Worm (Caenorhabditis elegans) whole organism, young adult: ENCODE data around the gene Y49F6B.8.

ENCODE experiments used
- B0019.2 ChIP-seq: fragments of 200-800 bp; sonication (Bioruptor generic); conservative IDR thresholded peaks from 2 replicates; pipeline ENCODE4 v1.3.6; 2022; ENCODE audit warnings: missing genetic modification reagents, missing genetic modification characterization, missing compliant biosample characterization
- C17E4.6 ChIP-seq: fragments of 200-800 bp; sonication (Bioruptor generic); IDR thresholded peaks from 2 replicates; pipeline ENCODE4 v1.3.6; 2022; ENCODE audit warnings: missing genetic modification reagents, missing genetic modification characterization, missing compliant biosample characterization
- F22D6.2 ChIP-seq: sonication (generic microtip); optimal IDR thresholded peaks from 2 replicates; lab custom pipeline; 2016; ENCODE audit warnings: mild to moderate bottlenecking, missing genetic modification characterization, missing compliant biosample characterization
- F49E8.2 ChIP-seq: sonication (generic microtip); optimal IDR thresholded peaks from 3 replicates; lab custom pipeline; 2017; ENCODE audit warnings: missing genetic modification characterization, mild to moderate bottlenecking, missing compliant biosample characterization, antibody characterized with exemption, moderate library complexity; ENCODE audit not compliant: insufficient read depth
- F52B5.7 ChIP-seq: sonication (generic microtip); optimal IDR thresholded peaks from 2 replicates; lab custom pipeline; 2016; ENCODE audit warnings: mild to moderate bottlenecking, missing genetic modification characterization, missing compliant biosample characterization
- F55B11.4 ChIP-seq: sonication (generic microtip); optimal IDR thresholded peaks from 2 replicates; lab custom pipeline; 2016; ENCODE audit warnings: missing compliant biosample characterization, missing genetic modification characterization, borderline replicate concordance; ENCODE audit not compliant: insufficient read depth
- Y95B8A.8 ChIP-seq: fragments of 200-800 bp; sonication (Bioruptor generic); IDR thresholded peaks from 2 replicates; pipeline ENCODE4 v1.3.6; 2022; ENCODE audit warnings: missing genetic modification reagents, missing genetic modification characterization, missing compliant biosample characterization
- athp-1 ChIP-seq: sonication (generic microtip); optimal IDR thresholded peaks from 2 replicates; lab custom pipeline; 2017; ENCODE audit warnings: mild to moderate bottlenecking, missing genetic modification characterization, missing compliant biosample characterization
- attf-5 ChIP-seq: fragments of 200-800 bp; sonication (Bioruptor generic); optimal IDR thresholded peaks from 2 replicates; lab custom pipeline; 2018; ENCODE audit warnings: mild to moderate bottlenecking, missing genetic modification characterization, missing compliant biosample characterization
- bed-1 ChIP-seq: fragments of 200-800 bp; sonication (Bioruptor generic); IDR thresholded peaks from 2 replicates; pipeline ENCODE4 v1.3.6; 2022; ENCODE audit warnings: missing genetic modification reagents, missing genetic modification characterization, missing compliant biosample characterization
- ccch-3 ChIP-seq: fragments of 200-800 bp; sonication (Bioruptor generic); optimal IDR thresholded peaks from 2 replicates; lab custom pipeline; 2018; ENCODE audit warnings: mild to moderate bottlenecking, missing genetic modification characterization, missing compliant biosample characterization
- ceh-100 ChIP-seq: fragments of 200-800 bp; sonication (Bioruptor generic); IDR thresholded peaks from 2 replicates; pipeline ENCODE4 v1.3.6; 2022; ENCODE audit warnings: missing genetic modification reagents, missing genetic modification characterization, missing compliant biosample characterization
- chd-7 ChIP-seq: sonication (generic microtip); optimal IDR thresholded peaks from 2 replicates; lab custom pipeline; 2016; ENCODE audit warnings: mild to moderate bottlenecking, missing genetic modification characterization, moderate library complexity, missing compliant biosample characterization
- die-1 ChIP-seq: sonication (generic microtip); optimal IDR thresholded peaks from 2 replicates; lab custom pipeline; 2016; ENCODE audit warnings: missing genotype, mild to moderate bottlenecking, missing genetic modification characterization, missing compliant biosample characterization
- dox-1 ChIP-seq: fragments of 200-800 bp; sonication (Bioruptor generic); IDR thresholded peaks from 2 replicates; pipeline ENCODE4 v1.3.6; 2022; ENCODE audit warnings: missing genetic modification reagents, missing genetic modification characterization, missing compliant biosample characterization
- egl-18 ChIP-seq: fragments of 200-800 bp; sonication (Bioruptor generic); IDR thresholded peaks from 2 replicates; pipeline ENCODE4 v1.3.6; 2022; ENCODE audit warnings: missing genetic modification reagents, missing genetic modification characterization, missing compliant biosample characterization
- ekl-4 ChIP-seq: fragments of 200-800 bp; sonication (Bioruptor generic); IDR thresholded peaks from 2 replicates; pipeline ENCODE4 v1.3.6; 2022; ENCODE audit warnings: missing genetic modification reagents, missing genetic modification characterization, missing compliant biosample characterization
- gei-17 ChIP-seq: fragments of 200-800 bp; sonication (Bioruptor generic); optimal IDR thresholded peaks from 2 replicates; lab custom pipeline; 2018; ENCODE audit warnings: mild to moderate bottlenecking, missing genetic modification characterization, missing compliant biosample characterization
- hlh-26 ChIP-seq: fragments of 200-800 bp; sonication (Bioruptor generic); conservative IDR thresholded peaks from 2 replicates; pipeline ENCODE4 v1.3.6; 2022; ENCODE audit warnings: missing genetic modification reagents, missing genetic modification characterization, missing compliant biosample characterization
- hmg-1.2 ChIP-seq: fragments of 200-800 bp; sonication (Bioruptor generic); IDR thresholded peaks from 2 replicates; pipeline ENCODE4 v1.3.6; 2022; ENCODE audit warnings: missing genetic modification reagents, missing genetic modification characterization, missing compliant biosample characterization
- hmg-20 ChIP-seq: fragments of 200-800 bp; sonication (Bioruptor generic); IDR thresholded peaks from 2 replicates; pipeline ENCODE4 v1.3.6; 2022; ENCODE audit warnings: missing genetic modification reagents, missing genetic modification characterization, missing compliant biosample characterization
- hrde-1 ChIP-seq: sonication (generic microtip); optimal IDR thresholded peaks from 2 replicates; lab custom pipeline; 2016; ENCODE audit warnings: missing genetic modification characterization, mild to moderate bottlenecking, missing compliant biosample characterization, moderate library complexity, missing genotype, missing genetic modification reagents, borderline replicate concordance
- let-607 ChIP-seq, 2 experiments: fragments of 200-800 bp in 1 of 2; sonication (Bioruptor generic) in 1 of 2; sonication (generic microtip) in 1 of 2; optimal IDR thresholded peaks; 2 replicates each; lab custom pipeline; 2016 to 2018; ENCODE audit warnings: mild to moderate bottlenecking in 2 of 2, missing compliant biosample characterization in 2 of 2, missing genetic modification characterization in 2 of 2, moderate library complexity in 2 of 2, missing genotype in 1 of 2
- lin-40 ChIP-seq: sonication (generic microtip); optimal IDR thresholded peaks from 2 replicates; lab custom pipeline; 2016; ENCODE audit warnings: missing genetic modification characterization, mild to moderate bottlenecking, missing compliant biosample characterization, missing genotype, missing genetic modification reagents
- madf-10 ChIP-seq: sonication (generic microtip); optimal IDR thresholded peaks from 2 replicates; lab custom pipeline; 2016; ENCODE audit warnings: mild to moderate bottlenecking, missing genetic modification characterization, missing compliant biosample characterization
- madf-6 ChIP-seq: fragments of 200-800 bp; sonication (Bioruptor generic); IDR thresholded peaks from 2 replicates; pipeline ENCODE4 v1.3.6; 2022; ENCODE audit warnings: missing genetic modification reagents, missing genetic modification characterization, missing compliant biosample characterization
- mel-28 ChIP-seq: sonication (generic microtip); optimal IDR thresholded peaks from 2 replicates; lab custom pipeline; 2016; ENCODE audit warnings: borderline replicate concordance, mild to moderate bottlenecking, missing genetic modification characterization, missing compliant biosample characterization
- nhr-179 ChIP-seq: sonication (generic microtip); optimal IDR thresholded peaks from 2 replicates; lab custom pipeline; 2016; ENCODE audit warnings: mild to moderate bottlenecking, missing genetic modification characterization, missing compliant biosample characterization
- nhr-80 ChIP-seq: sonication (generic microtip); optimal IDR thresholded peaks from 2 replicates; lab custom pipeline; 2016; ENCODE audit warnings: missing genetic modification characterization, missing compliant biosample characterization
- repo-1 ChIP-seq: sonication (generic microtip); optimal IDR thresholded peaks from 2 replicates; lab custom pipeline; 2017; ENCODE audit warnings: mild to moderate bottlenecking, missing genetic modification characterization, missing compliant biosample characterization
- snpc-1.1 ChIP-seq: sonication (generic microtip); optimal IDR thresholded peaks from 2 replicates; lab custom pipeline; 2017; ENCODE audit warnings: missing genetic modification characterization, mild to moderate bottlenecking, missing compliant biosample characterization, antibody characterized with exemption, moderate library complexity, missing genotype, missing genetic modification reagents; ENCODE audit not compliant: insufficient read depth
- somi-1 ChIP-seq: fragments of 200-800 bp; sonication (Bioruptor generic); optimal IDR thresholded peaks from 2 replicates; lab custom pipeline; 2018; ENCODE audit warnings: mild to moderate bottlenecking, missing genetic modification characterization, missing compliant biosample characterization
- tbx-9 ChIP-seq: sonication (generic microtip); optimal IDR thresholded peaks from 2 replicates; lab custom pipeline; 2016; ENCODE audit warnings: borderline replicate concordance, missing genetic modification characterization, inconsistent platforms, missing compliant biosample characterization
- unc-62 ChIP-seq: fragments of 150-350 bp; optimal IDR thresholded peaks from 2 replicates; lab custom pipeline; 2014; ENCODE audit warnings: missing biosample characterization, missing genetic modification reagents, missing genetic modification characterization
- xnd-1 ChIP-seq: sonication (generic microtip); optimal IDR thresholded peaks from 2 replicates; lab custom pipeline; 2016; ENCODE audit warnings: missing genotype, missing genetic modification reagents, missing genetic modification characterization, missing compliant biosample characterization
- ztf-22 ChIP-seq: fragments of 200-800 bp; sonication (Bioruptor generic); optimal IDR thresholded peaks from 2 replicates; lab custom pipeline; 2018; ENCODE audit warnings: mild to moderate bottlenecking, missing genetic modification characterization, moderate library complexity, missing compliant biosample characterization
- ztf-3 ChIP-seq: fragments of 200-800 bp; sonication (Bioruptor generic); optimal IDR thresholded peaks from 2 replicates; lab custom pipeline; 2018; ENCODE audit warnings: mild to moderate bottlenecking, missing genetic modification characterization, missing compliant biosample characterization
- ztf-6 ChIP-seq: fragments of 200-800 bp; sonication (Bioruptor generic); IDR thresholded peaks from 2 replicates; pipeline ENCODE4 v1.3.6; 2022; ENCODE audit warnings: missing genetic modification reagents, missing genetic modification characterization, missing compliant biosample characterization

Gene Y49F6B.8

ce11 chrII:3515384-3516053, 34.0 kb upstream of the Y49F6B.8 start, which contains the start of the genes Y49F6B.14 and clec-125:
Y49F6B.14 (minus strand) TSS chrII:3515484.
clec-125 (plus strand) TSS chrII:3516003.
- TF ChIP-seq hmg-1.2 (GFP tag; lab: Robert Waterston, UW) = peak; percentile 75
- TF ChIP-seq athp-1 (tag; lab: Kevin White, UChicago) = no peak

DNA sequence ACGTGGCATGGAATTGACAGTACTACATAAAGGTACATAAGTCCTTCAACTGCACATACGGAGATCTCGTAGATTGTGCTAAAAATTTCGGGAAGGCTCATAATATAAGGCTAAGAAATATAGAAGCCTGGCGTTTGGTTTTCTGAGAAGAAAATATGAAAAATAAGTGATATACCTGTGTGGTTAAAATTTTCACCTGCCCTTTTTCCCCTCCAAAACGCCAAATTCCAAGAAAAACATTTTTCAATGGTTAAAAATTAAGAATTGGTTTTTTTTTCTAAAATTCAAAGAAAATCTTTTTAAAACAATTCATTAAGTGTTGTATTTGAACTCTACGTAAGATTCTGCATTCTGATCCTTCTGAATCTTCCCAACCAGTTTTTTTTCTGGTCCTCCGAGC, 33.1 kb upstream of the Y49F6B.8 start, which contains the start of gene srz-5:
Gene srz-5, minus strand, starts transcription at position 101 of the 400 bp plus-strand sequence.
- TF ChIP-seq xnd-1 = no peak
- TF ChIP-seq ceh-100 (GFP tag; lab: Robert Waterston, UW) = no peak
- no peak for TF ChIP-seq Y95B8A.8 (GFP tag; lab: Robert Waterston, UW)
- TF ChIP-seq lin-40 (tag; lab: Kevin White, UChicago) = no peak
- TF ChIP-seq egl-18 (GFP tag; lab: Robert Waterston, UW) = no peak
- TF ChIP-seq mel-28 (tag; lab: Kevin White, UChicago) = no peak
- TF ChIP-seq ztf-6 (GFP tag; lab: Robert Waterston, UW) = no peak
- no peak for TF ChIP-seq ekl-4 (GFP tag; lab: Robert Waterston, UW)
- TF ChIP-seq chd-7 (tag; lab: Kevin White, UChicago) = no peak
- TF ChIP-seq, all 124 proteins: peak for 0

- no peak for TF ChIP-seq dox-1
- TF ChIP-seq hrde-1 (tag; lab: Kevin White, UChicago) = no peak
- no peak for TF ChIP-seq F22D6.2
- TF ChIP-seq F55B11.4 (tag; lab: Kevin White, UChicago) = no peak
- no peak for TF ChIP-seq madf-6 (GFP tag; lab: Robert Waterston, UW)
- TF ChIP-seq madf-10 (tag; lab: Kevin White, UChicago) = no peak
- TF ChIP-seq ztf-3 = no peak
- TF ChIP-seq hmg-20 (GFP tag; lab: Robert Waterston, UW) = no peak
- TF ChIP-seq bed-1 = no peak
- no peak for TF ChIP-seq repo-1 (tag; lab: Kevin White, UChicago)
- TF ChIP-seq ztf-22 (GFP tag; lab: Kevin White, UChicago) = no peak
- TF ChIP-seq unc-62 (GFP tag; lab: Kevin White, UChicago) = no peak
- TF ChIP-seq Y95B8A.8 (GFP tag; lab: Robert Waterston, UW) = no peak
- TF ChIP-seq snpc-1.1 = no peak
- TF ChIP-seq nhr-179 (tag; lab: Kevin White, UChicago) = no peak
- TF ChIP-seq die-1 = no peak
Measured at ce11 chrII:3512240-3512639, 30.8 kb upstream of the Y49F6B.8 start, which contains the start of gene Y49F6B.19. Y49F6B.19 (minus strand) TSS chrII:3512340.

DNA sequence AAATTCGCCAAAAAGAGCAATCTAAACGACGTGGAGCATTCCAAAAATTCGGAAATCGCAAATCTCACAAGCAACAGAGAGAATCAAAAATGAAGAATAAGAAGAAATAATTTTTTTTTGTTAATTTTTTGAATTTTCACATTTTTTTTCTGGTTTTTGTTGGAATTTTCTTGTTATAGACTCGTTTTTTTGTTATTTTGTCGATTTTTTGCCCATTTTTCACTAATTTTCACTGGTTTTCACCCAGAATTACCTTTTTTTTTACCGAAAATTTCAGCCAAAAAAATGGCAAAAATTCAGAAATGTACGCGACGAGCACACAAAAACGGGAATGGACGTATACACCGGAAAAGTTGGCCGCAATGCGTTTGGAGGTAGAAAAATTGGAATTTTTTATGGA, 23.2 kb upstream of the Y49F6B.8 start, which contains the start of gene cyh-1:
Gene cyh-1, plus strand, starts transcription at position 301 of the 400 bp plus-strand sequence.
- TF ChIP-seq ekl-4 (GFP tag; lab: Robert Waterston, UW) = no peak
- no peak for TF ChIP-seq C17E4.6 (GFP tag; lab: Robert Waterston, UW)
- no peak for TF ChIP-seq attf-5 (GFP tag; lab: Kevin White, UChicago)
- no peak for TF ChIP-seq ccch-3

DNA sequence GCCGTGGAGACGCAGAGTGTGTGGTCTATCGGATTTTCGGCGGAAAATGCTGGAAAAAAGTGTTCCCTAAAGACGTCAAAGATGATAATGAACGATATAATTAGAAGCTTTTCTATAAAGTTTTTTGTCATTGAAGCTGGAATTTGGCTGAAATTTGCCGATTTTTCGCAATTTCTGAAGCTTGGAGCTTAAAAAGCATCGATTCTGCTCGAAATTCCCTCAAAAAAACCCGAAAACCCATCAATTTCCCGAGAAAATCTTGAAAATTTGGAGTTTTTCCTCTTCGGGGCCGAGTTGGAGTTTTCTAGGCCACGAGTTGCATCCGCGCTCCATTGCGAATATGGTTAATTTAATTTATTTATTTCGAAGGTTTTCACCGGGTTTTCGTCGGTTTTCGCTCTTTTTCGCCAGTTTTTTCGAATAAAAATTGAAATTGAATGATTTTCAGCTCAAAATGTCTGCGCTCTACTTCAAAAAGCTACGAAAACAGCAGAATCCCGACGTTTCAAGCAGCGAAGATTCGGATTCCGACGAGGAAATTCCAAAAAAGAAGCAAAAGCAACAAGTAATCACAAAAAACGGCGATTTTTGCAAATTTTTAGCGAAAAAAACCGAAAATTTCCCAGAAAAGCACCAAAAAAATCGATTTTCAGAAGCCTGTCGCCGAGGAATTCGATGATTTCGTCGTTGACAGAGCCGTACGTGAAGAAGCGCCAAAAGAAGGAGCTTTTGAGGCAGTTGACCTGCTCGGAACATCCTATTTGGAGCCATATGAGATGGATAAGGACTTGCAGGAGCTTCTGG, 21.2 kb upstream of the Y49F6B.8 start, which contains the start of the genes col-71 and Y49F6B.2:
Gene col-71, minus strand, starts transcription at position 51 of the 804 bp plus-strand sequence.
Gene Y49F6B.2, plus strand, starts transcription at position 449 of the 804 bp plus-strand sequence.
- no peak for TF ChIP-seq F49E8.2 (tag; lab: Kevin White, UChicago)
- no peak for TF ChIP-seq hlh-26 (GFP tag; lab: Robert Waterston, UW)
- TF ChIP-seq let-607 (tag; optimal IDR thresholded peaks at IDR 0.05; lab: Kevin White, UChicago) = peak in 1 of 2 experiments; percentile 52
- TF ChIP-seq B0019.2 (GFP tag; lab: Robert Waterston, UW) = no peak
- TF ChIP-seq nhr-80 (tag; lab: Kevin White, UChicago) = peak; percentile 21
- no peak for TF ChIP-seq ztf-3
- no peak for TF ChIP-seq tbx-9 (tag; lab: Kevin White, UChicago)
- TF ChIP-seq somi-1 = no peak
- peak; percentile 63 for TF ChIP-seq madf-6 (GFP tag; lab: Robert Waterston, UW)
- no peak for TF ChIP-seq gei-17 (GFP tag; lab: Kevin White, UChicago)
- no peak for TF ChIP-seq nhr-179 (tag; lab: Kevin White, UChicago)
- TF ChIP-seq F52B5.7 (tag; lab: Kevin White, UChicago) = no peak
